Worm (Caenorhabditis elegans) whole organism, young adult: ENCODE measurements around the gene nstp-9.

Experiments used
- B0019.2 ChIP-seq: fragments of 200-800 bp; sonication (Bioruptor generic); conservative IDR thresholded peaks from 2 replicates; pipeline ENCODE4 v1.3.6; 2022; ENCODE audit warnings: missing genetic modification reagents, missing genetic modification characterization, missing compliant biosample characterization
- B0261.1 ChIP-seq: sonication (generic microtip); optimal IDR thresholded peaks from 2 replicates; lab custom pipeline; 2016; ENCODE audit warnings: mild to moderate bottlenecking, missing genetic modification characterization, moderate library complexity, missing compliant biosample characterization
- C17E4.6 ChIP-seq: fragments of 200-800 bp; sonication (Bioruptor generic); IDR thresholded peaks from 2 replicates; pipeline ENCODE4 v1.3.6; 2022; ENCODE audit warnings: missing genetic modification reagents, missing genetic modification characterization, missing compliant biosample characterization
- K11D2.4 ChIP-seq: fragments of 200-800 bp; sonication (Bioruptor generic); IDR thresholded peaks from 2 replicates; pipeline ENCODE4 v1.3.6; 2022; ENCODE audit warnings: missing genetic modification reagents, missing genetic modification characterization, missing compliant biosample characterization
- T07F8.4 ChIP-seq: sonication (generic microtip); optimal IDR thresholded peaks from 2 replicates; lab custom pipeline; 2016; ENCODE audit warnings: mild to moderate bottlenecking, missing genetic modification characterization, moderate library complexity, missing compliant biosample characterization
- Y53G8AR.9 ChIP-seq: fragments of 200-800 bp; sonication (Bioruptor generic); conservative IDR thresholded peaks from 2 replicates; pipeline ENCODE4 v1.3.6; 2022; ENCODE audit warnings: missing genetic modification reagents, missing genetic modification characterization, missing compliant biosample characterization
- aptf-2 ChIP-seq: fragments of 200-800 bp; sonication (Bioruptor generic); conservative IDR thresholded peaks from 2 replicates; pipeline ENCODE4 v1.3.6; 2022; ENCODE audit warnings: missing genetic modification reagents, missing genetic modification characterization, missing compliant biosample characterization
- athp-1 ChIP-seq: sonication (generic microtip); optimal IDR thresholded peaks from 2 replicates; lab custom pipeline; 2017; ENCODE audit warnings: mild to moderate bottlenecking, missing genetic modification characterization, missing compliant biosample characterization
- attf-5 ChIP-seq: fragments of 200-800 bp; sonication (Bioruptor generic); optimal IDR thresholded peaks from 2 replicates; lab custom pipeline; 2018; ENCODE audit warnings: mild to moderate bottlenecking, missing genetic modification characterization, missing compliant biosample characterization
- bed-1 ChIP-seq: fragments of 200-800 bp; sonication (Bioruptor generic); IDR thresholded peaks from 2 replicates; pipeline ENCODE4 v1.3.6; 2022; ENCODE audit warnings: missing genetic modification reagents, missing genetic modification characterization, missing compliant biosample characterization
- bed-2 ChIP-seq: fragments of 200-800 bp; sonication (Bioruptor generic); IDR thresholded peaks from 2 replicates; pipeline ENCODE4 v1.3.6; 2022; ENCODE audit warnings: missing genetic modification reagents, missing genetic modification characterization, missing compliant biosample characterization
- ceh-100 ChIP-seq: fragments of 200-800 bp; sonication (Bioruptor generic); IDR thresholded peaks from 2 replicates; pipeline ENCODE4 v1.3.6; 2022; ENCODE audit warnings: missing genetic modification reagents, missing genetic modification characterization, missing compliant biosample characterization
- ceh-58 ChIP-seq: fragments of 200-800 bp; sonication (Bioruptor generic); IDR thresholded peaks from 2 replicates; pipeline ENCODE4 v1.3.6; 2022; ENCODE audit warnings: missing genetic modification characterization, missing compliant biosample characterization
- ceh-79 ChIP-seq: sonication (generic microtip); optimal IDR thresholded peaks from 2 replicates; lab custom pipeline; 2017; ENCODE audit warnings: mild to moderate bottlenecking, missing genetic modification characterization, missing compliant biosample characterization
- dpff-1 ChIP-seq: sonication (generic microtip); optimal IDR thresholded peaks from 2 replicates; lab custom pipeline; 2017; ENCODE audit warnings: mild to moderate bottlenecking, missing genetic modification characterization, missing compliant biosample characterization
- dpl-1 ChIP-seq: fragments of 150-350 bp; optimal IDR thresholded peaks from 2 replicates; lab custom pipeline; 2014; ENCODE audit warnings: missing biosample characterization, missing genetic modification reagents, missing genetic modification characterization
- efl-1 ChIP-seq: fragments of 150-350 bp; optimal IDR thresholded peaks from 2 replicates; lab custom pipeline; 2014; ENCODE audit warnings: missing biosample characterization, missing genetic modification reagents, missing genetic modification characterization
- egl-18 ChIP-seq: fragments of 200-800 bp; sonication (Bioruptor generic); IDR thresholded peaks from 2 replicates; pipeline ENCODE4 v1.3.6; 2022; ENCODE audit warnings: missing genetic modification reagents, missing genetic modification characterization, missing compliant biosample characterization
- egl-44 ChIP-seq: fragments of 200-800 bp; sonication (Bioruptor generic); IDR thresholded peaks from 2 replicates; pipeline ENCODE4 v1.3.6; 2022; ENCODE audit warnings: missing genetic modification reagents, missing genetic modification characterization, missing compliant biosample characterization
- fkh-3 ChIP-seq: sonication (generic microtip); optimal IDR thresholded peaks from 2 replicates; lab custom pipeline; 2016; ENCODE audit warnings: mild to moderate bottlenecking, missing genetic modification characterization, missing compliant biosample characterization
- hlh-12 ChIP-seq: sonication (generic microtip); optimal IDR thresholded peaks from 2 replicates; lab custom pipeline; 2016; ENCODE audit warnings: missing genetic modification characterization, missing compliant biosample characterization
- lag-1 ChIP-seq: fragments of 200-800 bp; sonication (Bioruptor generic); IDR thresholded peaks from 2 replicates; pipeline ENCODE4 v1.3.6; 2022; ENCODE audit warnings: missing genetic modification reagents, missing genetic modification characterization, missing compliant biosample characterization
- let-526 ChIP-seq: fragments of 200-800 bp; sonication (Bioruptor generic); IDR thresholded peaks from 2 replicates; pipeline ENCODE4 v1.3.6; 2022; ENCODE audit warnings: missing genetic modification reagents, missing genetic modification characterization, missing compliant biosample characterization
- let-607 ChIP-seq, 2 experiments: fragments of 200-800 bp in 1 of 2; sonication (Bioruptor generic) in 1 of 2; sonication (generic microtip) in 1 of 2; optimal IDR thresholded peaks; 2 replicates each; lab custom pipeline; 2016 to 2018; ENCODE audit warnings: mild to moderate bottlenecking in 2 of 2, missing compliant biosample characterization in 2 of 2, missing genetic modification characterization in 2 of 2, moderate library complexity in 2 of 2, missing genotype in 1 of 2
- madf-6 ChIP-seq: fragments of 200-800 bp; sonication (Bioruptor generic); IDR thresholded peaks from 2 replicates; pipeline ENCODE4 v1.3.6; 2022; ENCODE audit warnings: missing genetic modification reagents, missing genetic modification characterization, missing compliant biosample characterization
- madf-8 ChIP-seq: fragments of 200-800 bp; sonication (Bioruptor generic); conservative IDR thresholded peaks from 2 replicates; pipeline ENCODE4 v1.3.6; 2022; ENCODE audit warnings: missing genetic modification reagents, missing genetic modification characterization, missing compliant biosample characterization
- mel-28 ChIP-seq: sonication (generic microtip); optimal IDR thresholded peaks from 2 replicates; lab custom pipeline; 2016; ENCODE audit warnings: borderline replicate concordance, mild to moderate bottlenecking, missing genetic modification characterization, missing compliant biosample characterization
- mes-4 ChIP-seq: sonication (generic microtip); optimal IDR thresholded peaks from 2 replicates; lab custom pipeline; 2016; ENCODE audit warnings: missing genotype, missing genetic modification characterization, missing compliant biosample characterization
- nhr-80 ChIP-seq: sonication (generic microtip); optimal IDR thresholded peaks from 2 replicates; lab custom pipeline; 2016; ENCODE audit warnings: missing genetic modification characterization, missing compliant biosample characterization
- rcor-1 ChIP-seq: fragments of 200-800 bp; sonication (Bioruptor generic); IDR thresholded peaks from 2 replicates; pipeline ENCODE4 v1.3.6; 2022; ENCODE audit warnings: missing genetic modification reagents, missing genetic modification characterization, missing compliant biosample characterization
- rec-8 ChIP-seq, 2 experiments: sonication (generic microtip); optimal IDR thresholded peaks; 2 replicates each; lab custom pipeline; 2016; ENCODE audit warnings: mild to moderate bottlenecking in 2 of 2, missing genetic modification characterization in 2 of 2, missing genetic modification reagents in 2 of 2, missing genotype in 2 of 2, missing biosample characterization in 1 of 2, missing compliant biosample characterization in 1 of 2, moderate library complexity in 1 of 2
- ztf-25 ChIP-seq: fragments of 200-800 bp; sonication (Bioruptor generic); IDR thresholded peaks from 2 replicates; pipeline ENCODE4 v1.3.6; 2022; ENCODE audit warnings: missing genetic modification reagents, missing genetic modification characterization, missing compliant biosample characterization

nstp-9 gene

DNA sequence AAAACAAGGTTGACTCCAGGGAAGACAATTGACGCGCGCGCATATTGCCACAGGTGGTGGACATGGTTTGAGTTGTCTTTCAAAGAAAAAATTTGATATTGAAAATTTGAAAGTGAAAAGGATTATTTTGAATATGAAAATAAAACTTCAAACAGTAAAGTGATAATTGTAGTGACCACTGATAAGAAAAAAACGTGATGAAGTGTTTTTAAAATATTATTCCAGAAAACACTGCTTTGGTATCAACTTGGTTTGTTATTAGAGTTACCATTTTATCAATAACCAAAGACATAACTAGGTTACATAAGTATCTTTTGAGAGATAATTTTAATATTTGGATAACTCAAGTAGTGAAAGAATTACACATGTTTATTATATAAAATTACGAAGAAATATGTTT, 3.3 kb downstream of the nstp-9 start:
- TF ChIP-seq nhr-80 (tag; lab: Kevin White, UChicago) (peak; percentile 37), bed-2 (no peak), egl-44 (GFP tag; lab: Robert Waterston, UW) (no peak), T07F8.4 (tag; lab: Kevin White, UChicago) (no peak), aptf-2 (GFP tag; lab: Robert Waterston, UW) (0 out of 2 replicates have a peak, but pooled peaks have one; percentile 25)

DNA sequence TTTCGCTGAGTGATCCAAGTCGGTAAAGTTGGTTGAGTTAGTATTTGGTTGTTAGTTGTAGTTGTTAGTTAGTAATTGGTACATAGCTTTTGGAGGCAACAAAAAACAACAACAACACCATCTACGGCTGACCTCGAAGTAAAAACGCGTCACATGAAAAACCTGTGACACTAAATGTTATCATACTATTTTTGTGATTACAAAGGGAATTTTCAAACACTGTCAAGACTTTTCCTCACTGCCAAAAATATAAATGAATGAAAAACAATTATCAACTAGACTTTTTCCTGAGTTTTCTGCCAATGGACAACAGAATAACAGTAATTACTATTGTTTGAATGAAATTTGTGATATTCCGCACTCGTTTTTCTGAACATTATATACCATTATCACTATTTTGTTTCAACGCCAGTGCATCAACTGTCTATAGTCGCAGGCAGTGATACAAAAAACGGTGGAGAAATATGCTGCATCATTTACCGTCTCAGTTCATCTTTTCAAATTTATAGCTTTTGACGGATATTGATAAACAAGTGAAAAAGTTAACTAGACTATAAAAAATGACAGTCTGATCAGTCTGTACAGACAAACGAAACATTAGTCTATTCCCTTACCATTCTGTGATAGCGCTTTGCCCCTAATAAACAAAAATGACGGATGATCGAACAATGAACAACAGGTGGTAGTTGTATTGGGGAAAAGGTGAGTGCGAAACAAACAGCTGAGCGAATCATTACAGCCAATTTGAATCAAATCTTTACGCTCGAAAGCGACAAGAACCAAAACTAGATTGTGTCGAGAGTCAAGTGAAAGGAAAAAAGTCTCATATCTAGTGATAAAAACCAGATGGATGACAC, 4.9 kb downstream of the nstp-9 start:
- TF ChIP-seq rec-8 (tag; optimal IDR thresholded peaks at IDR 0.05; lab: Kevin White, UChicago) (no peak), nhr-80 (tag; lab: Kevin White, UChicago) (peak; percentile 58), mel-28 (no peak)

ce11 chrX:10913981-10914380, 5.5 kb downstream of the nstp-9 start, which contains the start of gene F47B10.9:
TSS of gene F47B10.9 (minus strand) at chrX:10914081.
- TF ChIP-seq egl-44 (GFP tag; lab: Robert Waterston, UW) (no peak), bed-1 (GFP tag; lab: Robert Waterston, UW) (no peak), rcor-1 (no peak), athp-1 (tag; lab: Kevin White, UChicago) (no peak), dpl-1 (GFP tag; lab: Kevin White, UChicago) (no peak), egl-18 (GFP tag; lab: Robert Waterston, UW) (no peak), ztf-25 (GFP tag; lab: Robert Waterston, UW) (no peak), let-526 (no peak), madf-8 (GFP tag; lab: Robert Waterston, UW) (no peak), B0261.1 (no peak), efl-1 (GFP tag; lab: Kevin White, UChicago) (no peak)

DNA sequence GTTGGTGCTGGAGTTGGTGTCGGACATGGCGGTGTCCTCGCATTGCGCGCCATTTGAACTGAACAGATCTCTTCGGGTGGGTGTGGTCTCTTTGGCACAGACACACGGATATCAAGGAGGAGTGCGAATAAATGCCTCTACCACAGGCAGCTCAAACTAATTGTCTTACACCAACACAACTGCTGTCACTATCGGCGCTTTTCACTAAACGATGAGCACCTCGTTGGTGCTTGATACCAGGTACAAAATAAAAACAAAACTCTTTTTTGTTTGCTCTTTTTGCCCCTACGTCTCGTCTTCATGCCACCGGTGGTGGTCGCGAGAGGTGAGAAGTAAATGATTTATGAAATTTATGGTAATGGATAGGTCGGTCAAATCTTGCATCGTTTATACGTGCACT, 8.8 kb downstream of the nstp-9 start, which contains the start of gene F47B10.8:
Gene F47B10.8, minus strand, starts transcription at position 101 of the 400 bp plus-strand sequence.
- TF ChIP-seq efl-1 (GFP tag; lab: Kevin White, UChicago): no peak
- no peak for TF ChIP-seq egl-44 (GFP tag; lab: Robert Waterston, UW)
- TF ChIP-seq let-607 (tag; optimal IDR thresholded peaks at IDR 0.05; lab: Kevin White, UChicago): no peak

- TF ChIP-seq dpff-1 (tag; lab: Kevin White, UChicago) (no peak), lag-1 (no peak), ceh-58 (GFP tag; lab: Robert Waterston, UW) (no peak), K11D2.4 (GFP tag; lab: Robert Waterston, UW) (no peak), ceh-100 (no peak), hlh-12 (tag; lab: Kevin White, UChicago) (no peak), Y53G8AR.9 (GFP tag; lab: Robert Waterston, UW) (no peak), attf-5 (no peak), madf-6 (GFP tag; lab: Robert Waterston, UW) (no peak), mes-4 (tag; lab: Kevin White, UChicago) (no peak), rec-8 (tag; optimal IDR thresholded peaks at IDR 0.05; lab: Kevin White, UChicago) (no peak)
Measured at ce11 chrX:10909661-10910060, 9.9 kb downstream of the nstp-9 start.

DNA sequence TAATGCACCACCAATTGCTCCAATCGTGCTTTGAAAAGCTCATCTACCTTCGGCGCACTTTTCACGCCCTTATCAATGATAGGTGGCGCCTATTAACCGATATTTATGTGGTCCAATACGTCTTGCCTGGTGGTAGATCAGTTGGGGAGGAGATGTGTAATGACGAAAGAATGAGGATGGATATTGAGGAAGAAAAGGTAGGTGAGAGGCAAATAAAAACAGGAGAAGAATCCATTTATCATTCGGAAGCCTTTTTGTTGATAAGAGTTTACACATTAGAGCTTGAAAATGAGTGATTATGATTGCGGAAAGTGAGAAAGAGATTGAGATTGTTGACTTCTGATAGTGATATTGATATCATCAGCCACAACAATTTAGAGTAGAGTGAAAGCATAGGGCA, 12.1 kb downstream of the nstp-9 start:
- TF ChIP-seq egl-18 (GFP tag; lab: Robert Waterston, UW) (no peak), madf-8 (GFP tag; lab: Robert Waterston, UW) (no peak), B0019.2 (GFP tag; lab: Robert Waterston, UW) (no peak), ceh-79 (tag; lab: Kevin White, UChicago) (no peak), fkh-3 (tag; lab: Kevin White, UChicago) (no peak), athp-1 (tag; lab: Kevin White, UChicago) (no peak), C17E4.6 (GFP tag; lab: Robert Waterston, UW) (no peak)
